Worm (Caenorhabditis elegans): ENCODE results near the gene xdh-1.
"Not testable (repeated sequence)": the region's sequence is repeated elsewhere in the genome, so short reads cannot be mapped to it uniquely, and the experiment has no call there.

- TF ChIP-seq egl-27 (tag; optimal IDR thresholded peaks at IDR 0.05); snpc-4 (tag; optimal IDR thresholded peaks at IDR 0.05); mep-1 (tag; optimal IDR thresholded peaks at IDR 0.05); lin-39 (tag; optimal IDR thresholded peaks at IDR 0.05); nhr-102 (tag; optimal IDR thresholded peaks at IDR 0.05); nhr-76 (tag; optimal IDR thresholded peaks at IDR 0.05); fkh-10 (GFP tag; optimal IDR thresholded peaks at IDR 0.05); unc-62 (GFP tag; optimal IDR thresholded peaks at IDR 0.05 in 1 of 2); unc-62 (tag; optimal IDR thresholded peaks at IDR 0.05): not testable (repeated sequence)
Observed at ce11 chrIV:14460673-14461240, 48.1 kb upstream of the xdh-1 start.

All from whole organism, L4 larva.